Worm (Caenorhabditis elegans) whole organism, L4/young adult: ENCODE data around the gene C37E2.3.

ENCODE experiments used
- W03F9.2 ChIP-seq: fragments of 150-350 bp; optimal IDR thresholded peaks from 2 replicates; lab custom pipeline; 2014; ENCODE audit warnings: missing biosample characterization, missing genetic modification characterization
- him-1 ChIP-seq: sonication (generic microtip); optimal IDR thresholded peaks from 2 replicates; lab custom pipeline; 2016; ENCODE audit warnings: missing genotype, missing genetic modification reagents, missing genetic modification characterization, missing compliant biosample characterization

DNA sequence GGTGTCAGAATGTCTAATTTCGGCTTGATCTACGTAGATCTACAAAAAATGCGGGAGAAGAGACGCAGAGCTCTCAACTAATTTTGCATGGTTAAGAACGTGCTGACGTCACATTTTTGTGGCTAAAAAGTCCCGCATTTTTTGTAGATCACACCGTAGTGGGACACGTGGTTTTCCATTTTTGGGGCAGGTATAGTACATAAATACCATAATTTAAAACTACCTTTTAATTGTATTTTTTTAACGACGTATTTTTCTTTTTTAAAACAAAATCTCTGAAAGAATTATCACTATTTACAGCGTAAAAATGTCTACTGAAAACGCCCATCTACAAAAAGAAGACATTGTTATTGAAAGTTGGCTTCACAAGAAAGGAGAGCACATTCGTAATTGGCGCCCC, 32.9 kb upstream of the C37E2.3 start, which contains the start of gene akt-2:
- no peak for TF ChIP-seq W03F9.2
- TF ChIP-seq him-1 (tag; lab: Kevin White, UChicago), result no peak
